Worm (Caenorhabditis elegans): ENCODE data around the gene str-205.

DNA sequence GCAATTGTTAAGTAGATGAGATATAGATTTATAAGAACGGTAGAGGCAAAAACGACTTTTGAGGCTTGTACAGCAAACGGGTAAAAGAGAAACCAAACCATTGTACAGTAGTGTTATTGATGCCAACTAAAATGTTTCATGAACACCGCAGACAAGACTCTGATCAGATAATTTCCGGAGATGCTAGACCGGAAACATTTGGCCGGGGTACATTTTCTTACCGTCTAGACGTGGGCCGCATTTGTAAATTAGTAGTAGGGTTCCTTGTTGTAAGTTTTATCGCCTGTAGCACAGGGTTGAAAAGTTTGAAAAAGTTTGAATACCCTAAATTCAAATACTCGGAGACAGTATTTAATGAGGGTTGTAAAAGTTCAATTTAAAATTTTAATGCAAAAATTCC is 48.4 kb downstream of the str-205 start, which contains the start of gene str-32:
- no peak for TF ChIP-seq nhr-237 (tag; optimal IDR thresholded peaks at IDR 0.05)
- TF ChIP-seq mls-2 (tag; optimal IDR thresholded peaks at IDR 0.05), result no peak
- TF ChIP-seq lin-13 (tag; optimal IDR thresholded peaks at IDR 0.05), result no peak
- no peak for TF ChIP-seq snpc-4 (tag; optimal IDR thresholded peaks at IDR 0.05)
- no peak for TF ChIP-seq unc-39 (tag; optimal IDR thresholded peaks at IDR 0.05)
- no peak for TF ChIP-seq nhr-2 (tag; optimal IDR thresholded peaks at IDR 0.05)
- TF ChIP-seq elt-3 (tag; optimal IDR thresholded peaks at IDR 0.05), result no peak
- TF ChIP-seq unc-62 (GFP tag; optimal IDR thresholded peaks at IDR 0.05), result no peak
- no peak for TF ChIP-seq sem-2 (GFP tag; optimal IDR thresholded peaks at IDR 0.05)
- TF ChIP-seq pha-4 (tag; optimal IDR thresholded peaks at IDR 0.05), result no peak
